Worm (Caenorhabditis elegans) whole organism, L2 larva: ENCODE measurements around the gene nhr-121.
A peak's percentile ranks its signal among the peaks of the same experiment; 100 is the strongest.

Experiments used
- C34F6.9 ChIP-seq: fragments of 150-350 bp; optimal IDR thresholded peaks from 2 replicates; lab custom pipeline; 2014; ENCODE audit warnings: missing biosample characterization, missing genetic modification characterization
- F13H6.1 ChIP-seq: sonication (generic microtip); optimal IDR thresholded peaks from 2 replicates; lab custom pipeline; 2016; ENCODE audit warnings: missing genetic modification characterization, missing compliant biosample characterization
- R02D3.7 ChIP-seq: fragments of 150-350 bp; optimal IDR thresholded peaks from 2 replicates; lab custom pipeline; 2014; ENCODE audit warnings: missing biosample characterization, missing genetic modification characterization
- ZK546.5 ChIP-seq: sonication (generic microtip); optimal IDR thresholded peaks from 2 replicates; lab custom pipeline; 2017; ENCODE audit warnings: missing biosample characterization, missing genetic modification characterization
- alr-1 ChIP-seq: fragments of 150-350 bp; optimal IDR thresholded peaks from 2 replicates; lab custom pipeline; 2014; ENCODE audit warnings: missing biosample characterization, missing genetic modification characterization
- aly-2 ChIP-seq: fragments of 150-350 bp; optimal IDR thresholded peaks from 2 replicates; lab custom pipeline; 2014; ENCODE audit warnings: missing biosample characterization, missing genetic modification characterization
- ama-1 ChIP-seq: fragments of 150-350 bp; optimal IDR thresholded peaks from 2 replicates; lab custom pipeline; 2018; ENCODE audit warnings: inconsistent platforms
- blmp-1 ChIP-seq: sonication (generic microtip); optimal IDR thresholded peaks from 2 replicates; lab custom pipeline; 2017; ENCODE audit warnings: missing genetic modification characterization, mild to moderate bottlenecking, missing compliant biosample characterization, antibody characterized with exemption, moderate library complexity; ENCODE audit not compliant: insufficient read depth
- crh-2 ChIP-seq: sonication (generic microtip); optimal IDR thresholded peaks from 2 replicates; lab custom pipeline; 2017; ENCODE audit warnings: missing biosample characterization, missing genetic modification characterization
- dmd-4 ChIP-seq: sonication (generic microtip); optimal IDR thresholded peaks from 2 replicates; lab custom pipeline; 2017; ENCODE audit warnings: missing biosample characterization, missing genetic modification characterization
- egl-27 ChIP-seq: sonication (generic microtip); optimal IDR thresholded peaks from 3 replicates; lab custom pipeline; 2017; ENCODE audit warnings: missing biosample characterization, missing genetic modification reagents, missing genetic modification characterization
- elt-3 ChIP-seq: sonication (generic microtip); optimal IDR thresholded peaks from 2 replicates; lab custom pipeline; 2017; ENCODE audit warnings: missing biosample characterization, missing genetic modification characterization
- fos-1 ChIP-seq: fragments of 150-350 bp; optimal IDR thresholded peaks from 2 replicates; lab custom pipeline; 2014; ENCODE audit warnings: missing biosample characterization, missing genetic modification characterization
- lin-11 ChIP-seq: fragments of 150-350 bp; sonication (generic microtip); optimal IDR thresholded peaks from 2 replicates; lab custom pipeline; 2014; ENCODE audit warnings: missing biosample characterization, missing genetic modification characterization, inconsistent platforms, mixed read lengths
- lin-39 ChIP-seq: fragments of 150-350 bp; optimal IDR thresholded peaks from 2 replicates; lab custom pipeline; 2014; ENCODE audit warnings: missing biosample characterization, missing genetic modification reagents, missing genetic modification characterization
- lsy-2 ChIP-seq, 2 experiments: fragments of 150-350 bp in 1 of 2; sonication (generic microtip) in 1 of 2; optimal IDR thresholded peaks; 2 replicates each; lab custom pipeline; 2014 to 2017; ENCODE audit warnings: missing biosample characterization in 2 of 2, missing genetic modification characterization in 2 of 2
- mbf-1 ChIP-seq: sonication (generic microtip); optimal IDR thresholded peaks from 2 replicates; lab custom pipeline; 2017; ENCODE audit warnings: missing biosample characterization, missing genetic modification characterization
- nhr-10 ChIP-seq: sonication (generic microtip); optimal IDR thresholded peaks from 2 replicates; lab custom pipeline; 2017; ENCODE audit warnings: missing biosample characterization, missing genetic modification characterization
- nhr-11 ChIP-seq: fragments of 150-350 bp; optimal IDR thresholded peaks from 2 replicates; lab custom pipeline; 2014; ENCODE audit warnings: missing biosample characterization, missing genetic modification characterization
- nhr-12 ChIP-seq: fragments of 150-350 bp; optimal IDR thresholded peaks from 2 replicates; lab custom pipeline; 2014; ENCODE audit warnings: missing biosample characterization, missing genetic modification characterization
- nhr-129 ChIP-seq: fragments of 150-350 bp; optimal IDR thresholded peaks from 2 replicates; lab custom pipeline; 2014; ENCODE audit warnings: missing biosample characterization, missing genetic modification characterization
- nhr-21 ChIP-seq: fragments of 150-350 bp; optimal IDR thresholded peaks from 2 replicates; lab custom pipeline; 2014; ENCODE audit warnings: missing biosample characterization, missing genetic modification characterization
- nhr-23 ChIP-seq: fragments of 150-350 bp; optimal IDR thresholded peaks from 2 replicates; lab custom pipeline; 2014; ENCODE audit warnings: missing biosample characterization, missing genetic modification reagents, missing genetic modification characterization
- nhr-237 ChIP-seq: fragments of 150-350 bp; optimal IDR thresholded peaks from 2 replicates; lab custom pipeline; 2014; ENCODE audit warnings: missing biosample characterization, missing genetic modification characterization
- nhr-25 ChIP-seq: fragments of 150-350 bp; sonication (generic microtip); optimal IDR thresholded peaks from 3 replicates; lab custom pipeline; 2014; ENCODE audit warnings: missing biosample characterization, missing genetic modification characterization
- nhr-6 ChIP-seq: fragments of 150-350 bp; optimal IDR thresholded peaks from 2 replicates; lab custom pipeline; 2014; ENCODE audit warnings: missing biosample characterization, missing genetic modification characterization
- peb-1 ChIP-seq: fragments of 150-350 bp; optimal IDR thresholded peaks from 2 replicates; lab custom pipeline; 2014; ENCODE audit warnings: missing biosample characterization, missing genetic modification characterization
- sem-4 ChIP-seq: fragments of 150-350 bp; optimal IDR thresholded peaks from 2 replicates; lab custom pipeline; 2014; ENCODE audit warnings: missing biosample characterization, missing genetic modification reagents, missing genetic modification characterization
- sma-9 ChIP-seq, 2 experiments: fragments of 150-350 bp in 1 of 2; sonication (generic microtip) in 1 of 2; optimal IDR thresholded peaks; 2 replicates each; lab custom pipeline; 2014 to 2016; ENCODE audit warnings: missing genetic modification characterization in 2 of 2, mild to moderate bottlenecking in 1 of 2, missing biosample characterization in 1 of 2, missing compliant biosample characterization in 1 of 2, missing genetic modification reagents in 1 of 2, moderate library complexity in 1 of 2
- snpc-4 ChIP-seq: fragments of 150-350 bp; optimal IDR thresholded peaks from 2 replicates; lab custom pipeline; 2014; ENCODE audit warnings: missing biosample characterization, missing genetic modification characterization
- unc-55 ChIP-seq: fragments of 150-350 bp; sonication (generic microtip); optimal IDR thresholded peaks from 3 replicates; lab custom pipeline; 2014; ENCODE audit warnings: missing biosample characterization, missing genetic modification reagents, missing genetic modification characterization
- unc-62 ChIP-seq: fragments of 150-350 bp; optimal IDR thresholded peaks from 2 replicates; lab custom pipeline; 2014; ENCODE audit warnings: missing biosample characterization, missing genetic modification reagents, missing genetic modification characterization
- zag-1 ChIP-seq: fragments of 150-350 bp; optimal IDR thresholded peaks from 2 replicates; lab custom pipeline; 2014; ENCODE audit warnings: missing biosample characterization, missing genetic modification characterization
- ztf-1 ChIP-seq: fragments of 200-800 bp; sonication (Bioruptor generic); conservative IDR thresholded peaks from 2 replicates; pipeline ENCODE4 v1.3.6; 2022; ENCODE audit warnings: missing genetic modification characterization, missing compliant biosample characterization
- ztf-11 ChIP-seq: sonication (generic microtip); optimal IDR thresholded peaks from 2 replicates; lab custom pipeline; 2017; ENCODE audit warnings: missing biosample characterization, missing genetic modification characterization
- ztf-4 ChIP-seq: fragments of 150-350 bp; optimal IDR thresholded peaks from 2 replicates; lab custom pipeline; 2014; ENCODE audit warnings: missing biosample characterization, missing genetic modification characterization

Gene nhr-121

DNA sequence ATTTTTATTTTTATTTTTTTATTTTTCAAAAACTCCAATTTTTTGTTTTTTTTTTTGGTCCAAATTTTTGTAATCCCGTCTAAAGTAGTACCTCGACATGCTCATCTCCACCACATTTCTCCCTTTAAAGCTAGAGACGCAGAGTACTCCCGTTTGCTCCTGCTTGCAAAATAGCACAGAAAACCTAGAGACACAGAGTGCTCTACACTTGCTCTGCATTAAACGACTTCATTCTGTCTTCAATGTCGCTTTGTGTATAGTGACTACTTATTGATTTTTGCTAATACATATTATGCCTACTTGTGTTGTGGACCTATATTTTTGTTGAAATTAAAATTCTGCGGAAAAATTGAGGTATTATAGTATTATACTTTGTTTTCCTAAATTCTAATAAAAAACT, 28.5 kb downstream of the nhr-121 start, which contains the start of gene W04B5.8:
TSS of gene W04B5.8 (plus strand) at position 195 of the 400 bp plus-strand sequence.
- TF ChIP-seq sma-9 (GFP tag; optimal IDR thresholded peaks at IDR 0.05; lab: Kevin White, UChicago) (no peak), sma-9 (tag; optimal IDR thresholded peaks at IDR 0.05; lab: Kevin White, UChicago) (no peak), ZK546.5 (tag; lab: Kevin White, UChicago) (no peak), unc-55 (GFP tag; lab: Kevin White, UChicago) (peak; percentile 64), lsy-2 (tag; optimal IDR thresholded peaks at IDR 0.05; lab: Kevin White, UChicago) (peak in 1 of 2 experiments; percentile 20), C34F6.9 (tag; lab: Kevin White, UChicago) (peak; percentile 34), alr-1 (tag; lab: Kevin White, UChicago) (no peak), unc-62 (GFP tag; lab: Kevin White, UChicago) (no peak), lin-11 (tag; lab: Kevin White, UChicago) (no peak)

ce11 chrIII:2424783-2425329, 29.8 kb downstream of the nhr-121 start:
- no peak for TF ChIP-seq peb-1
- no peak for TF ChIP-seq nhr-21 (tag; lab: Kevin White, UChicago)
- TF ChIP-seq, all 48 proteins: peak for 0

DNA sequence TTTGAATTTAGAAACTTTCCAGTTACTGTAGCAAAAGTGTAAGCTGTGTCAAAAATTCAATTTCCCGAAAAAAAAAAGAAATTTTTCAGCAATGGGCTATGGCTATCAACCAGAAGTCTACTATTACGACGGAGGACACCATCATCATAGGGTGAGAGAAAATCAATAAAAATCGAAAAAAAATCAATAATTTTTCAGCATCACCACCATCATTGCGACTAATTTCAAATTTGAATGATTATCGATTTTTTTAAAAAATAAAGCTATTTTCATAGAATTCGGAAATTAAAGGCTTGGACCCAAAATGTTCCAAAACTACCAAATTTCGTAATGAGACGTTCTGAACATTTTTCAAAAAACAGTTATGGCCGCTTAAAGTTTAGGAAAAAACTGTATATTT, 31.0 kb downstream of the nhr-121 start:
- TF ChIP-seq nhr-12 (tag; lab: Kevin White, UChicago), result no peak
- no peak for TF ChIP-seq elt-3 (tag; lab: Kevin White, UChicago)
- no peak for TF ChIP-seq dmd-4 (tag; lab: Kevin White, UChicago)
- no peak for TF ChIP-seq nhr-237 (tag; lab: Kevin White, UChicago)
- no peak for TF ChIP-seq ztf-11 (tag; lab: Kevin White, UChicago)
- no peak for TF ChIP-seq egl-27 (tag; lab: Kevin White, UChicago)
- no peak for TF ChIP-seq sem-4
- TF ChIP-seq crh-2 (tag; lab: Kevin White, UChicago), result no peak
- TF ChIP-seq nhr-23, result no peak
- TF ChIP-seq fos-1 (tag; lab: Kevin White, UChicago), result no peak
- no peak for TF ChIP-seq unc-62 (GFP tag; lab: Kevin White, UChicago)
- no peak for TF ChIP-seq ztf-1 (GFP tag; lab: Robert Waterston, UW)
- no peak for TF ChIP-seq aly-2 (tag; lab: Kevin White, UChicago)
- TF ChIP-seq nhr-6 (tag; lab: Kevin White, UChicago), result no peak
- no peak for TF ChIP-seq sma-9 (GFP tag; optimal IDR thresholded peaks at IDR 0.05; lab: Kevin White, UChicago)
- no peak for TF ChIP-seq sma-9 (tag; optimal IDR thresholded peaks at IDR 0.05; lab: Kevin White, UChicago)
- no peak for TF ChIP-seq peb-1
- no peak for TF ChIP-seq blmp-1
- TF ChIP-seq lin-39 (tag; lab: Kevin White, UChicago), result no peak
- no peak for TF ChIP-seq nhr-10 (tag; lab: Kevin White, UChicago)
- no peak for TF ChIP-seq F13H6.1 (tag; lab: Kevin White, UChicago)
- TF ChIP-seq, all 48 proteins: peak for 0

DNA sequence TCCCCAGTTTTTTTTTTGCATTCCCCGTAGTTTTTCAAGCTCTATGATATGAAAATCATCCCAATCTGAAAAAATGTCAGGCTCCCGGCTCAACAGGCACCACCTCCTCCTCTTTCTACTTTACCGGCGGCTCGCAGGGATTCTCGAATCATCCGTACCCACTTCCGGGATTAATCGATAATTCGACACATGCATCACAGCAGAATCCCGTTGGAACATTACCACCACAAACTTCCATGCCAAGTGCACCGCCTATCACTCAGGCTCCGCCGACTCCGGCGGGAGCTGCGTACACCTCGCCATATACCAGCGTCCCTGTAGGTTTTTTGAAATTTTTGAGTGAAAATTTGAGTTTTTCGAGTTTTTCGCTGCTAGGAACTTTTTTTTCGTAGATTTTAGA, 33.4 kb downstream of the nhr-121 start:
- TF ChIP-seq lin-11 (tag; lab: Kevin White, UChicago) (no peak), nhr-11 (tag; lab: Kevin White, UChicago) (no peak), nhr-10 (tag; lab: Kevin White, UChicago) (no peak), nhr-23 (no peak), nhr-25 (tag; lab: Kevin White, UChicago) (no peak), egl-27 (tag; lab: Kevin White, UChicago) (no peak), nhr-21 (tag; lab: Kevin White, UChicago) (no peak), nhr-129 (tag; lab: Kevin White, UChicago) (no peak), ZK546.5 (tag; lab: Kevin White, UChicago) (no peak), mbf-1 (no peak), ama-1 (lab: Kevin White, UChicago) (no peak)

- no peak for TF ChIP-seq sem-4
- no peak for TF ChIP-seq ztf-1 (GFP tag; lab: Robert Waterston, UW)
- TF ChIP-seq nhr-25 (tag; lab: Kevin White, UChicago), result no peak
- no peak for TF ChIP-seq R02D3.7 (tag; lab: Kevin White, UChicago)
- TF ChIP-seq egl-27 (tag; lab: Kevin White, UChicago), result no peak
- TF ChIP-seq alr-1 (tag; lab: Kevin White, UChicago), result no peak
- TF ChIP-seq fos-1 (tag; lab: Kevin White, UChicago), result no peak
- no peak for TF ChIP-seq lsy-2 (tag; optimal IDR thresholded peaks at IDR 0.05; lab: Kevin White, UChicago)
- TF ChIP-seq mbf-1, result no peak
- TF ChIP-seq blmp-1, result no peak
- TF ChIP-seq nhr-21 (tag; lab: Kevin White, UChicago), result no peak
- no peak for TF ChIP-seq ztf-4
- TF ChIP-seq snpc-4 (tag; lab: Kevin White, UChicago), result no peak
- TF ChIP-seq nhr-23, result no peak
- no peak for TF ChIP-seq zag-1
Measured at ce11 chrIII:2419504-2419903, 35.1 kb downstream of the nhr-121 start.
